Worm (Caenorhabditis elegans): ENCODE results near the gene T24F1.4.

Gene T24F1.4

DNA sequence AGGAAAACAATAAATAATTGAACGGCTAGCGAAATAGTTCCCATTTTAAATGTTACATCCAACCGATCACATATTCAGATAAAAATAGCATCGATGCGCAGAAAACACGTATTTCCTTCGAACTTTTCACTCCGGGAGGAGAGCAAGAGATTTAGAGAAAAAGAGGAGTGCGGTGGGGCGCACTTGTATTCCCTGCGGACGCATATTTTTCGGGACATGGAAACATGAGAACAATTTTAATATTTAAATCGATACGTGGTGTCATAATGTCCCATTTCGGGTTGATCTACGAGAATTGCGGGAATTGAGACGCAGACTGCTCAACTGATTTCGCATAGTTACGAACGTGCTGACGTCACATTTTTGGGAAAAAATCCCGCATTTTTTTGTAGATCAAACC is 20.6 kb downstream of the T24F1.4 start, which contains the start of gene C47G2.4 (continued):
- TF ChIP-seq gmeb-2 (tag; optimal IDR thresholded peaks at IDR 0.05), result no peak
- TF ChIP-seq dmd-4 (tag; optimal IDR thresholded peaks at IDR 0.05; ENCODE audit: borderline replicate concordance), result no peak
- TF ChIP-seq nhr-11 (tag; optimal IDR thresholded peaks at IDR 0.05), result no peak
- TF ChIP-seq C08G9.2 (tag; optimal IDR thresholded peaks at IDR 0.05), result peak; percentile 27
- TF ChIP-seq odd-2 (tag; optimal IDR thresholded peaks at IDR 0.05), result no peak
- TF ChIP-seq K09A11.1 (tag; optimal IDR thresholded peaks at IDR 0.05; ENCODE audit: insufficient read depth), result no peak
- TF ChIP-seq K02D7.2 (tag; optimal IDR thresholded peaks at IDR 0.05), result no peak
- no peak for TF ChIP-seq madf-2 (tag; optimal IDR thresholded peaks at IDR 0.05)
- no peak for TF ChIP-seq npax-4 (tag; optimal IDR thresholded peaks at IDR 0.05)
- no peak for TF ChIP-seq sdc-2 (tag; optimal IDR thresholded peaks at IDR 0.05)
- peak; percentile 40 for TF ChIP-seq ets-4 (tag; optimal IDR thresholded peaks at IDR 0.05)
- TF ChIP-seq rnt-1 (tag; optimal IDR thresholded peaks at IDR 0.05), result peak; percentile 53

DNA sequence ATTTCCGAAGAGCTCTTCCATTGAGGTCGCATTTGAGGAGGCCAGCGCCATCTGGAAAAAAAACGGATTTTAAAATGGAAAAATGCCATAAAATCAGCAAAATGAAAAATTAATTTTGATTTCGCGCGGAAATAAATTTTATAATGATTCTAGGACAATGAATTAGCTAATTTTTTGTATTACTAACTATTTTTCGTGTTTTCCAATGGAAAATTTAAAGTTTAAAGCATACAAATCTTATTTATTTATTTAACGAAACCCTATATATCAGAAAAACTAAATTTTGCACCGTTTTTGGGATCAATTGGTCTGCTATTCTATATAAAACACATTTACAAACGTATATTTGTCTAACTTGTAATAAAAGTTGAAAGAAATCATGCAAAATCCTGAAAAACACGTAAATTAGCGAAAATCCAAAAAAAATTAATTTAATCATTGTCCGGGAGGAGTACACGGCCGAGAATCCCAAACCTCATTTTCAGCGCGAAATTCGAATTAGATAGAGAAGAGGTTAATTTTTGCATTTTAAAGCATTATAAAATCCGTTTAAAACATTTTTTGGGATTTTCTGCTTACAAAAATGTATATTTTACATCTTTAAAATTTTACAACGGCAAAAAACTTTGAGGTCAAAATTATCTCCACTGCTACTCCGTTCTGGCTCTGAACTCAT is 23.8 kb downstream of the T24F1.4 start, which contains the start of gene C47G2.3:
C47G2.3 (minus strand) TSS at position 51 of the 676 bp plus-strand sequence.
- TF ChIP-seq ceh-31 (tag; optimal IDR thresholded peaks at IDR 0.05) (peak; percentile 7), elt-2 (tag; optimal IDR thresholded peaks at IDR 0.05) (peak; percentile 9), C08G9.2 (tag; optimal IDR thresholded peaks at IDR 0.05) (peak; percentile 26), ceh-30 (tag; optimal IDR thresholded peaks at IDR 0.05) (no peak)

DNA sequence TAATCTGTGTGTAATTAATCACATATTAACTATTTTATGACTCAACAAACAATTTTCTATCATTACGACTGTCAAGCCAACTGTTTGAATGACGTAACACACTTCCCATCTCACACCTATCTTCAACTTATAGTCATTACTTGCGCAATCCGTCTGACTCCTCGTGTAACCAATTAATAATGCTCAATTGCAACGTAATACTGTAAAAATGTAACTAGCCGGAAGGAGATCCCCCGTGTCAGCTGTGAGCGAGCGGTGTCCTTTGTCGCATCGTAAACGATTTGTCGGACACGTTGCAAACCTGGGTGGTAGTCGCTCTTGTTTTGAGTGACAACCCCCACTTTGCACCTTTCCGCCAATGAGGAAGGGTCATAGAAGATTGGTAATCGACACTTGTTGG is 25.9 kb downstream of the T24F1.4 start:
- TF ChIP-seq unc-55 (GFP tag; optimal IDR thresholded peaks at IDR 0.05) (peak; percentile 75), K02D7.2 (tag; optimal IDR thresholded peaks at IDR 0.05) (no peak), pag-3 (tag; optimal IDR thresholded peaks at IDR 0.05; ENCODE audit: borderline replicate concordance) (no peak), elt-2 (tag; optimal IDR thresholded peaks at IDR 0.05) (peak; percentile 20), lim-6 (tag; optimal IDR thresholded peaks at IDR 0.05) (no peak), ceh-31 (tag; optimal IDR thresholded peaks at IDR 0.05) (no peak), ceh-45 (GFP tag; IDR thresholded peaks at IDR 0.05) (no peak), madf-2 (tag; optimal IDR thresholded peaks at IDR 0.05) (no peak), fkh-10 (GFP tag; optimal IDR thresholded peaks at IDR 0.05) (no peak), pha-4 (tag; optimal IDR thresholded peaks at IDR 0.05) (no peak), ref-2 (tag; optimal IDR thresholded peaks at IDR 0.05) (no peak), tbx-2 (tag; optimal IDR thresholded peaks at IDR 0.05) (peak; percentile 59), tbx-7 (tag; optimal IDR thresholded peaks at IDR 0.05) (no peak), hlh-6 (tag; optimal IDR thresholded peaks at IDR 0.05) (no peak)

ce11 chrII:11286445-11286844 is 27.6 kb downstream of the T24F1.4 start:
- TF ChIP-seq hlh-13 (GFP tag; optimal IDR thresholded peaks at IDR 0.05), result no peak
- no peak for TF ChIP-seq ceh-45 (GFP tag; IDR thresholded peaks at IDR 0.05)
- TF ChIP-seq che-1 (tag; optimal IDR thresholded peaks at IDR 0.05), result no peak
- TF ChIP-seq elt-2 (tag; optimal IDR thresholded peaks at IDR 0.05), result no peak
- TF ChIP-seq ceh-14 (tag; optimal IDR thresholded peaks at IDR 0.05), result no peak
- TF ChIP-seq ceh-34 (tag; optimal IDR thresholded peaks at IDR 0.05), result no peak
- no peak for TF ChIP-seq C08G9.2 (tag; optimal IDR thresholded peaks at IDR 0.05)
- TF ChIP-seq pax-1 (tag; optimal IDR thresholded peaks at IDR 0.05), result no peak
- no peak for TF ChIP-seq zip-5 (tag; optimal IDR thresholded peaks at IDR 0.05)
- TF ChIP-seq nhr-232 (tag; optimal IDR thresholded peaks at IDR 0.05), result no peak
- no peak for TF ChIP-seq ceh-48 (tag; optimal IDR thresholded peaks at IDR 0.05)
- TF ChIP-seq fkh-10 (GFP tag; optimal IDR thresholded peaks at IDR 0.05), result no peak
- TF ChIP-seq gmeb-2 (tag; optimal IDR thresholded peaks at IDR 0.05), result no peak
- no peak for TF ChIP-seq ceh-31 (tag; optimal IDR thresholded peaks at IDR 0.05)
- no peak for TF ChIP-seq nhr-11 (tag; optimal IDR thresholded peaks at IDR 0.05)
- no peak for TF ChIP-seq unc-55 (GFP tag; optimal IDR thresholded peaks at IDR 0.05)
- TF ChIP-seq ets-4 (tag; optimal IDR thresholded peaks at IDR 0.05), result no peak
- no peak for TF ChIP-seq Y22D7AL.16 (tag; optimal IDR thresholded peaks at IDR 0.05)
- TF ChIP-seq npax-4 (tag; optimal IDR thresholded peaks at IDR 0.05), result no peak
- TF ChIP-seq hlh-8 (tag; optimal IDR thresholded peaks at IDR 0.05), result no peak
